Worm (Caenorhabditis elegans) whole organism, L2 larva: ENCODE results near the gene C48B4.8.
A peak's percentile ranks its signal among the peaks of the same experiment; 100 is the strongest.

ENCODE experiments used
- C34F6.9 ChIP-seq: fragments of 150-350 bp; optimal IDR thresholded peaks from 2 replicates; lab custom pipeline; 2014; ENCODE audit warnings: missing biosample characterization, missing genetic modification characterization
- Y55F3AM.14 ChIP-seq: fragments of 200-800 bp; sonication (Bioruptor generic); optimal IDR thresholded peaks from 2 replicates; lab custom pipeline; 2018; ENCODE audit warnings: mild to moderate bottlenecking, missing genetic modification characterization, missing compliant biosample characterization
- ZK546.5 ChIP-seq: sonication (generic microtip); optimal IDR thresholded peaks from 2 replicates; lab custom pipeline; 2017; ENCODE audit warnings: missing biosample characterization, missing genetic modification characterization
- alr-1 ChIP-seq: fragments of 150-350 bp; optimal IDR thresholded peaks from 2 replicates; lab custom pipeline; 2014; ENCODE audit warnings: missing biosample characterization, missing genetic modification characterization
- aly-2 ChIP-seq: fragments of 150-350 bp; optimal IDR thresholded peaks from 2 replicates; lab custom pipeline; 2014; ENCODE audit warnings: missing biosample characterization, missing genetic modification characterization
- blmp-1 ChIP-seq: sonication (generic microtip); optimal IDR thresholded peaks from 2 replicates; lab custom pipeline; 2017; ENCODE audit warnings: missing genetic modification characterization, mild to moderate bottlenecking, missing compliant biosample characterization, antibody characterized with exemption, moderate library complexity; ENCODE audit not compliant: insufficient read depth
- ceh-16 ChIP-seq: fragments of 150-350 bp; optimal IDR thresholded peaks from 2 replicates; lab custom pipeline; 2014; ENCODE audit warnings: missing biosample characterization, missing genetic modification characterization
- ceh-82 ChIP-seq: fragments of 150-350 bp; optimal IDR thresholded peaks from 2 replicates; lab custom pipeline; 2014; ENCODE audit warnings: missing biosample characterization, missing genetic modification characterization
- crh-2 ChIP-seq: sonication (generic microtip); optimal IDR thresholded peaks from 2 replicates; lab custom pipeline; 2017; ENCODE audit warnings: missing biosample characterization, missing genetic modification characterization
- egl-27 ChIP-seq: sonication (generic microtip); optimal IDR thresholded peaks from 3 replicates; lab custom pipeline; 2017; ENCODE audit warnings: missing biosample characterization, missing genetic modification reagents, missing genetic modification characterization
- elt-1 ChIP-seq: fragments of 150-350 bp; optimal IDR thresholded peaks from 2 replicates; lab custom pipeline; 2014; ENCODE audit warnings: missing biosample characterization, missing genetic modification characterization
- fos-1 ChIP-seq: fragments of 150-350 bp; optimal IDR thresholded peaks from 2 replicates; lab custom pipeline; 2014; ENCODE audit warnings: missing biosample characterization, missing genetic modification characterization
- lin-11 ChIP-seq: fragments of 150-350 bp; sonication (generic microtip); optimal IDR thresholded peaks from 2 replicates; lab custom pipeline; 2014; ENCODE audit warnings: missing biosample characterization, missing genetic modification characterization, inconsistent platforms, mixed read lengths
- lin-39 ChIP-seq: fragments of 150-350 bp; optimal IDR thresholded peaks from 2 replicates; lab custom pipeline; 2014; ENCODE audit warnings: missing biosample characterization, missing genetic modification reagents, missing genetic modification characterization
- lsy-2 ChIP-seq, 2 experiments: fragments of 150-350 bp in 1 of 2; sonication (generic microtip) in 1 of 2; optimal IDR thresholded peaks; 2 replicates each; lab custom pipeline; 2014 to 2017; ENCODE audit warnings: missing biosample characterization in 2 of 2, missing genetic modification characterization in 2 of 2
- mab-5 ChIP-seq: fragments of 150-350 bp; optimal IDR thresholded peaks from 2 replicates; lab custom pipeline; 2014; ENCODE audit warnings: missing biosample characterization, missing genetic modification characterization
- mbf-1 ChIP-seq: sonication (generic microtip); optimal IDR thresholded peaks from 2 replicates; lab custom pipeline; 2017; ENCODE audit warnings: missing biosample characterization, missing genetic modification characterization
- mdl-1 ChIP-seq, 2 experiments: fragments of 150-350 bp in 1 of 2; sonication (generic microtip) in 1 of 2; optimal IDR thresholded peaks; 2 replicates each; lab custom pipeline; 2017; ENCODE audit warnings: missing biosample characterization in 2 of 2, missing genetic modification characterization in 2 of 2
- nhr-129 ChIP-seq: fragments of 150-350 bp; optimal IDR thresholded peaks from 2 replicates; lab custom pipeline; 2014; ENCODE audit warnings: missing biosample characterization, missing genetic modification characterization
- nhr-21 ChIP-seq: fragments of 150-350 bp; optimal IDR thresholded peaks from 2 replicates; lab custom pipeline; 2014; ENCODE audit warnings: missing biosample characterization, missing genetic modification characterization
- nhr-25 ChIP-seq: fragments of 150-350 bp; sonication (generic microtip); optimal IDR thresholded peaks from 3 replicates; lab custom pipeline; 2014; ENCODE audit warnings: missing biosample characterization, missing genetic modification characterization
- nhr-6 ChIP-seq: fragments of 150-350 bp; optimal IDR thresholded peaks from 2 replicates; lab custom pipeline; 2014; ENCODE audit warnings: missing biosample characterization, missing genetic modification characterization
- nhr-77 ChIP-seq: fragments of 150-350 bp; optimal IDR thresholded peaks from 2 replicates; lab custom pipeline; 2014; ENCODE audit warnings: missing biosample characterization, missing genetic modification characterization
- peb-1 ChIP-seq: fragments of 150-350 bp; optimal IDR thresholded peaks from 2 replicates; lab custom pipeline; 2014; ENCODE audit warnings: missing biosample characterization, missing genetic modification characterization
- sem-4 ChIP-seq: fragments of 150-350 bp; optimal IDR thresholded peaks from 2 replicates; lab custom pipeline; 2014; ENCODE audit warnings: missing biosample characterization, missing genetic modification reagents, missing genetic modification characterization
- skn-1 ChIP-seq: sonication (generic microtip); optimal IDR thresholded peaks from 2 replicates; lab custom pipeline; 2017; ENCODE audit warnings: missing biosample characterization, missing genetic modification characterization
- sma-9 ChIP-seq, 2 experiments: fragments of 150-350 bp in 1 of 2; sonication (generic microtip) in 1 of 2; optimal IDR thresholded peaks; 2 replicates each; lab custom pipeline; 2014 to 2016; ENCODE audit warnings: missing genetic modification characterization in 2 of 2, mild to moderate bottlenecking in 1 of 2, missing biosample characterization in 1 of 2, missing compliant biosample characterization in 1 of 2, missing genetic modification reagents in 1 of 2, moderate library complexity in 1 of 2
- snpc-4 ChIP-seq: fragments of 150-350 bp; optimal IDR thresholded peaks from 2 replicates; lab custom pipeline; 2014; ENCODE audit warnings: missing biosample characterization, missing genetic modification characterization
- unc-39 ChIP-seq: fragments of 150-350 bp; optimal IDR thresholded peaks from 2 replicates; lab custom pipeline; 2014; ENCODE audit warnings: missing biosample characterization, missing genetic modification characterization
- unc-55 ChIP-seq: fragments of 150-350 bp; sonication (generic microtip); optimal IDR thresholded peaks from 3 replicates; lab custom pipeline; 2014; ENCODE audit warnings: missing biosample characterization, missing genetic modification reagents, missing genetic modification characterization
- unc-62 ChIP-seq: fragments of 150-350 bp; optimal IDR thresholded peaks from 2 replicates; lab custom pipeline; 2014; ENCODE audit warnings: missing biosample characterization, missing genetic modification reagents, missing genetic modification characterization
- zag-1 ChIP-seq: fragments of 150-350 bp; optimal IDR thresholded peaks from 2 replicates; lab custom pipeline; 2014; ENCODE audit warnings: missing biosample characterization, missing genetic modification characterization
- ztf-11 ChIP-seq: sonication (generic microtip); optimal IDR thresholded peaks from 2 replicates; lab custom pipeline; 2017; ENCODE audit warnings: missing biosample characterization, missing genetic modification characterization

The C48B4.8 gene

ce11 chrIII:9595563-9595962 lies 34.5 kb upstream of the C48B4.8 start, which contains the start of gene rom-2:
rom-2 (minus strand) TSS chrIII:9595663.
- no peak for TF ChIP-seq elt-1 (tag; lab: Kevin White, UChicago)
- TF ChIP-seq aly-2 (tag; lab: Kevin White, UChicago) = no peak
- no peak for TF ChIP-seq unc-55
- TF ChIP-seq nhr-21 (tag; lab: Kevin White, UChicago) = no peak
- no peak for TF ChIP-seq alr-1 (tag; lab: Kevin White, UChicago)
- TF ChIP-seq ceh-82 (tag; lab: Kevin White, UChicago) = no peak
- TF ChIP-seq lin-11 (tag; lab: Kevin White, UChicago) = no peak
- no peak for TF ChIP-seq lin-39
- no peak for TF ChIP-seq ztf-11 (tag; lab: Kevin White, UChicago)
- TF ChIP-seq snpc-4 (tag; lab: Kevin White, UChicago) = no peak
- no peak for TF ChIP-seq zag-1 (tag; lab: Kevin White, UChicago)
- TF ChIP-seq blmp-1 (tag; lab: Kevin White, UChicago) = no peak
- TF ChIP-seq peb-1 = no peak
- no peak for TF ChIP-seq nhr-25 (tag; lab: Kevin White, UChicago)
- TF ChIP-seq ZK546.5 = no peak
- TF ChIP-seq nhr-6 (tag; lab: Kevin White, UChicago) = no peak
- TF ChIP-seq, all 48 proteins: peak for 0

ce11 chrIII:9592118-9592517 lies 31.1 kb upstream of the C48B4.8 start, which contains the start of gene acox-1.5:
acox-1.5 (minus strand) TSS chrIII:9592192.
- TF ChIP-seq sma-9 (GFP tag; optimal IDR thresholded peaks at IDR 0.05; lab: Kevin White, UChicago) = peak; percentile 31
- no peak for TF ChIP-seq sma-9 (tag; optimal IDR thresholded peaks at IDR 0.05; lab: Kevin White, UChicago)
- no peak for TF ChIP-seq peb-1
- TF ChIP-seq fos-1 (tag; lab: Kevin White, UChicago) = peak; percentile 83

ce11 chrIII:9590212-9590611 lies 29.2 kb upstream of the C48B4.8 start:
- TF ChIP-seq ceh-82 (tag; lab: Kevin White, UChicago) (no peak), mbf-1 (tag; lab: Kevin White, UChicago) (no peak), fos-1 (tag; lab: Kevin White, UChicago) (peak; percentile 84), nhr-129 (no peak), crh-2 (peak; percentile 44), sma-9 (GFP tag; optimal IDR thresholded peaks at IDR 0.05; lab: Kevin White, UChicago) (peak; percentile 82), sma-9 (tag; optimal IDR thresholded peaks at IDR 0.05; lab: Kevin White, UChicago) (no peak), mab-5 (no peak), skn-1 (no peak), lin-39 (no peak), nhr-21 (tag; lab: Kevin White, UChicago) (no peak), Y55F3AM.14 (GFP tag; lab: Kevin White, UChicago) (no peak), egl-27 (tag; lab: Kevin White, UChicago) (no peak), nhr-25 (tag; lab: Kevin White, UChicago) (no peak)
- TF ChIP-seq, all 48 proteins: peak for 3

- TF ChIP-seq sem-4 (peak; percentile 7), ceh-16 (no peak), peb-1 (no peak), nhr-6 (tag; lab: Kevin White, UChicago) (no peak), lsy-2 (tag; optimal IDR thresholded peaks at IDR 0.05; lab: Kevin White, UChicago) (peak; percentile 8 to 40), sma-9 (GFP tag; optimal IDR thresholded peaks at IDR 0.05; lab: Kevin White, UChicago) (peak; percentile 28), sma-9 (tag; optimal IDR thresholded peaks at IDR 0.05; lab: Kevin White, UChicago) (no peak), nhr-77 (tag; lab: Kevin White, UChicago) (no peak), unc-62 (GFP tag; lab: Kevin White, UChicago) (no peak)
These were observed 24.3 kb upstream of the C48B4.8 start for ce11 chrIII:9585314-9585713.

- TF ChIP-seq C34F6.9 (tag; lab: Kevin White, UChicago) (peak; percentile 42), unc-39 (tag; lab: Kevin White, UChicago) (no peak)
These were observed 22.2 kb upstream of the C48B4.8 start for ce11 chrIII:9583224-9583623.

ce11 chrIII:9582240-9582639 lies 21.2 kb upstream of the C48B4.8 start, which contains the start of gene C48B4.3:
C48B4.3 (minus strand) TSS chrIII:9582388.
- TF ChIP-seq mdl-1 (tag; optimal IDR thresholded peaks at IDR 0.05; lab: Kevin White, UChicago) (no peak), fos-1 (tag; lab: Kevin White, UChicago) (peak; percentile 5)
- TF ChIP-seq, all 48 proteins: peak for 1
